Worm (Caenorhabditis elegans): ENCODE measurements around the gene ilys-2.
A peak's percentile ranks its signal among the peaks of the same experiment; 100 is the strongest.

The ilys-2 gene

DNA sequence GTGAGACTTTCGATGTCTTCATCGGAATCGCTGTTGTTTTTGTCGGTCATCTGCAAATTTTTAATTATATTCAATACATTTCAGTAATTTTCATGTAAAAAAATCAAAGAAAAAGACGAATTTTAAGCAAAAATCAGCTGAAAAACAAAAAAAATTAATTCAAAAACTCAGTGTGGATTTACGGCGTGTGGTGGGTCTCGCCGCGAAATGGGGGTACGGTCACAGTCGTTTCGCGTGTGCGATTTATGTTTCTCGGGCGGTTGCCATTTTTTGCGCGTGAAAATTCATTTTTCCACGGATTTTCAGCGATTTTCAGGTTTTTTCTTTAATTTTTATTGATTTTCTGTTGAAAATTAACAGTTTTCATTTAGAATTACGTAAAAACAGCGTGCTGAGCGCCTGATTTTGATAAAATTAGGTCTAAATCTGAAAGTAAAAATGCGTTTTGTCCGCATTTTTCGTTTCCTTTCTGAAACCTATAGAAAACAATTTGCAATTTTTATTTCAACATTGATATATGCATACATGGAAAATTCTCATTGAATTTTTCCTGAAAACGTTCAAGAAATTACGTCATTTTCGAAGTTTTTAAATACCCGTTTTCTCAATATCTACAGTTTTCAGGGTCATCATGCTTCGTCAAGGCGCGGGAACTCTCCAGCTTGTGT lies 27.8 kb downstream of the ilys-2 start, which contains the start of the genes ccdc-12 and Y69A2AR.18:
Gene ccdc-12, minus strand, starts transcription at position 57 of the 668 bp plus-strand sequence.
Gene Y69A2AR.18, plus strand, starts transcription at position 618 of the 668 bp plus-strand sequence.
- TF ChIP-seq jun-1 (tag; optimal IDR thresholded peaks at IDR 0.05) = no peak
- TF ChIP-seq aha-1 (tag; optimal IDR thresholded peaks at IDR 0.05) = no peak
- TF ChIP-seq nhr-11 (tag; optimal IDR thresholded peaks at IDR 0.05) = no peak
- TF ChIP-seq fkh-8 (tag; optimal IDR thresholded peaks at IDR 0.05) = peak; percentile 41
- TF ChIP-seq skn-1 (tag; optimal IDR thresholded peaks at IDR 0.05) = peak; percentile 58
- TF ChIP-seq egl-13 (tag; optimal IDR thresholded peaks at IDR 0.05) = no peak
- TF ChIP-seq ztf-4 (tag; optimal IDR thresholded peaks at IDR 0.05) = no peak
- peak; percentile 72 for TF ChIP-seq isw-1 (GFP tag; IDR thresholded peaks at IDR 0.05)
- TF ChIP-seq C16A3.4 (tag; optimal IDR thresholded peaks at IDR 0.05) = peak; percentile 67
- TF ChIP-seq nhr-90 (tag; optimal IDR thresholded peaks at IDR 0.05; ENCODE audit: poor library complexity) = peak; percentile 34
- peak; percentile 54 for TF ChIP-seq F16B12.6 (tag; optimal IDR thresholded peaks at IDR 0.05)
- peak; percentile 64 to 78 (median 72) for TF ChIP-seq dpl-1 (GFP tag; optimal IDR thresholded peaks at IDR 0.05)
- no peak for TF ChIP-seq ces-1 (GFP tag; optimal IDR thresholded peaks at IDR 0.05)
- peak; percentile 74 to 82 for TF ChIP-seq lin-35 (GFP tag; optimal IDR thresholded peaks at IDR 0.05)
- TF ChIP-seq lin-14 (GFP tag; optimal IDR thresholded peaks at IDR 0.05) = no peak
- TF ChIP-seq efl-1 (optimal IDR thresholded peaks at IDR 0.05) = peak; percentile 77 to 84
- TF ChIP-seq efl-1 (GFP tag; optimal IDR thresholded peaks at IDR 0.05 in 1 of 2) = peak; percentile 75 to 97
- no peak for TF ChIP-seq lin-39 (tag; optimal IDR thresholded peaks at IDR 0.05)
- peak; percentile 22 for TF ChIP-seq lin-15B (tag; optimal IDR thresholded peaks at IDR 0.05)
- peak; percentile 45 for TF ChIP-seq nhr-20 (tag; optimal IDR thresholded peaks at IDR 0.05)
- peak; percentile 54 for TF ChIP-seq mep-1 (tag; optimal IDR thresholded peaks at IDR 0.05)
- peak; percentile 76 for TF ChIP-seq nhr-47 (tag; optimal IDR thresholded peaks at IDR 0.05)
- TF ChIP-seq mab-9 (GFP tag; IDR thresholded peaks at IDR 0.05) = no peak
- TF ChIP-seq snpc-4 (tag; optimal IDR thresholded peaks at IDR 0.05) = peak; percentile 11
- peak; percentile 63 for TF ChIP-seq nhr-85 (tag)
- TF ChIP-seq swsn-7 (tag; optimal IDR thresholded peaks at IDR 0.05) = peak; percentile 52
- no peak for TF ChIP-seq elt-2 (tag; optimal IDR thresholded peaks at IDR 0.05)
- peak; percentile 76 for TF ChIP-seq nhr-71 (tag; optimal IDR thresholded peaks at IDR 0.05)
- TF ChIP-seq unc-130 (tag; optimal IDR thresholded peaks at IDR 0.05) = peak; percentile 77
- TF ChIP-seq nhr-84 (tag; optimal IDR thresholded peaks at IDR 0.05) = no peak
- no peak for TF ChIP-seq nhr-76 (tag; optimal IDR thresholded peaks at IDR 0.05)
- peak; percentile 48 for TF ChIP-seq unc-86 (tag; optimal IDR thresholded peaks at IDR 0.05)
- TF ChIP-seq C04F5.9 (tag; optimal IDR thresholded peaks at IDR 0.05) = no peak
- TF ChIP-seq lin-13 (GFP tag; optimal IDR thresholded peaks at IDR 0.05) = peak; percentile 55
- TF ChIP-seq ceh-82 (tag; optimal IDR thresholded peaks at IDR 0.05) = peak; percentile 52 to 78 (median 76)
- peak; percentile 60 for TF ChIP-seq xbp-1 (tag; optimal IDR thresholded peaks at IDR 0.05)
- peak; percentile 56 for TF ChIP-seq nhr-19 (GFP tag; conservative IDR thresholded peaks at IDR 0.05)
- peak; percentile 75 for TF ChIP-seq snu-23 (GFP tag; optimal IDR thresholded peaks at IDR 0.05)
- TF ChIP-seq irx-1 (tag; optimal IDR thresholded peaks at IDR 0.05) = peak; percentile 57
- peak in 1 of 6 experiments; percentile 53 for TF ChIP-seq elt-3 (tag; optimal IDR thresholded peaks at IDR 0.05)
- no peak for TF ChIP-seq tlp-1 (tag; optimal IDR thresholded peaks at IDR 0.05)
- TF ChIP-seq dsc-1 (tag; optimal IDR thresholded peaks at IDR 0.05) = peak; percentile 52
- peak; percentile 63 for TF ChIP-seq tbx-2 (tag; optimal IDR thresholded peaks at IDR 0.05)
- TF ChIP-seq mdl-1 (tag; optimal IDR thresholded peaks at IDR 0.05) = peak in 1 of 2 experiments; percentile 55
- peak; percentile 98 for TF ChIP-seq lsy-2 (tag; optimal IDR thresholded peaks at IDR 0.05)

Data from whole organism, L1 larva.